Worm (Caenorhabditis elegans) whole organism, young adult: ENCODE data around the gene smc-6.

ENCODE experiments used
- B0336.3 ChIP-seq: fragments of 200-800 bp; sonication (Bioruptor generic); IDR thresholded peaks from 2 replicates; pipeline ENCODE4 v1.3.6; 2022; ENCODE audit warnings: missing genetic modification characterization, missing compliant biosample characterization
- C17E4.6 ChIP-seq: fragments of 200-800 bp; sonication (Bioruptor generic); IDR thresholded peaks from 2 replicates; pipeline ENCODE4 v1.3.6; 2022; ENCODE audit warnings: missing genetic modification reagents, missing genetic modification characterization, missing compliant biosample characterization
- F52B5.7 ChIP-seq: sonication (generic microtip); optimal IDR thresholded peaks from 2 replicates; lab custom pipeline; 2016; ENCODE audit warnings: mild to moderate bottlenecking, missing genetic modification characterization, missing compliant biosample characterization
- F57A8.1 ChIP-seq: fragments of 200-800 bp; sonication (Bioruptor generic); optimal IDR thresholded peaks from 2 replicates; lab custom pipeline; 2018; ENCODE audit warnings: mild to moderate bottlenecking, missing genetic modification characterization, moderate library complexity, missing compliant biosample characterization
- F57C9.4 ChIP-seq: sonication (generic microtip); optimal IDR thresholded peaks from 2 replicates; lab custom pipeline; 2017; ENCODE audit warnings: mild to moderate bottlenecking, missing genetic modification characterization, missing compliant biosample characterization
- K11D2.4 ChIP-seq: fragments of 200-800 bp; sonication (Bioruptor generic); IDR thresholded peaks from 2 replicates; pipeline ENCODE4 v1.3.6; 2022; ENCODE audit warnings: missing genetic modification reagents, missing genetic modification characterization, missing compliant biosample characterization
- T07F8.4 ChIP-seq: sonication (generic microtip); optimal IDR thresholded peaks from 2 replicates; lab custom pipeline; 2016; ENCODE audit warnings: mild to moderate bottlenecking, missing genetic modification characterization, moderate library complexity, missing compliant biosample characterization
- Y56A3A.18 ChIP-seq: fragments of 200-800 bp; sonication (Bioruptor generic); IDR thresholded peaks from 2 replicates; pipeline ENCODE4 v1.3.6; 2022; ENCODE audit warnings: missing genetic modification reagents, missing genetic modification characterization, missing compliant biosample characterization
- attf-5 ChIP-seq: fragments of 200-800 bp; sonication (Bioruptor generic); optimal IDR thresholded peaks from 2 replicates; lab custom pipeline; 2018; ENCODE audit warnings: mild to moderate bottlenecking, missing genetic modification characterization, missing compliant biosample characterization
- bed-1 ChIP-seq: fragments of 200-800 bp; sonication (Bioruptor generic); IDR thresholded peaks from 2 replicates; pipeline ENCODE4 v1.3.6; 2022; ENCODE audit warnings: missing genetic modification reagents, missing genetic modification characterization, missing compliant biosample characterization
- ccch-3 ChIP-seq: fragments of 200-800 bp; sonication (Bioruptor generic); optimal IDR thresholded peaks from 2 replicates; lab custom pipeline; 2018; ENCODE audit warnings: mild to moderate bottlenecking, missing genetic modification characterization, missing compliant biosample characterization
- ceh-91 ChIP-seq: fragments of 200-800 bp; sonication (Bioruptor generic); IDR thresholded peaks from 2 replicates; pipeline ENCODE4 v1.3.6; 2022; ENCODE audit warnings: missing genetic modification reagents, missing genetic modification characterization, missing compliant biosample characterization
- chd-7 ChIP-seq: sonication (generic microtip); optimal IDR thresholded peaks from 2 replicates; lab custom pipeline; 2016; ENCODE audit warnings: mild to moderate bottlenecking, missing genetic modification characterization, moderate library complexity, missing compliant biosample characterization
- dox-1 ChIP-seq: fragments of 200-800 bp; sonication (Bioruptor generic); IDR thresholded peaks from 2 replicates; pipeline ENCODE4 v1.3.6; 2022; ENCODE audit warnings: missing genetic modification reagents, missing genetic modification characterization, missing compliant biosample characterization
- efl-1 ChIP-seq: fragments of 150-350 bp; optimal IDR thresholded peaks from 2 replicates; lab custom pipeline; 2014; ENCODE audit warnings: missing biosample characterization, missing genetic modification reagents, missing genetic modification characterization
- egrh-3 ChIP-seq: fragments of 200-800 bp; sonication (Bioruptor generic); IDR thresholded peaks from 2 replicates; pipeline ENCODE4 v1.3.6; 2022; ENCODE audit warnings: missing genetic modification reagents, missing genetic modification characterization, missing compliant biosample characterization
- ekl-4 ChIP-seq: fragments of 200-800 bp; sonication (Bioruptor generic); IDR thresholded peaks from 2 replicates; pipeline ENCODE4 v1.3.6; 2022; ENCODE audit warnings: missing genetic modification reagents, missing genetic modification characterization, missing compliant biosample characterization
- fkh-3 ChIP-seq: sonication (generic microtip); optimal IDR thresholded peaks from 2 replicates; lab custom pipeline; 2016; ENCODE audit warnings: mild to moderate bottlenecking, missing genetic modification characterization, missing compliant biosample characterization
- hmg-1.2 ChIP-seq: fragments of 200-800 bp; sonication (Bioruptor generic); IDR thresholded peaks from 2 replicates; pipeline ENCODE4 v1.3.6; 2022; ENCODE audit warnings: missing genetic modification reagents, missing genetic modification characterization, missing compliant biosample characterization
- hrde-1 ChIP-seq: sonication (generic microtip); optimal IDR thresholded peaks from 2 replicates; lab custom pipeline; 2016; ENCODE audit warnings: missing genetic modification characterization, mild to moderate bottlenecking, missing compliant biosample characterization, moderate library complexity, missing genotype, missing genetic modification reagents, borderline replicate concordance
- lag-1 ChIP-seq: fragments of 200-800 bp; sonication (Bioruptor generic); IDR thresholded peaks from 2 replicates; pipeline ENCODE4 v1.3.6; 2022; ENCODE audit warnings: missing genetic modification reagents, missing genetic modification characterization, missing compliant biosample characterization
- lsl-1 ChIP-seq: fragments of 200-800 bp; sonication (Bioruptor generic); optimal IDR thresholded peaks from 2 replicates; lab custom pipeline; 2018; ENCODE audit warnings: mild to moderate bottlenecking, missing genetic modification characterization, moderate library complexity, missing compliant biosample characterization
- mel-28 ChIP-seq: sonication (generic microtip); optimal IDR thresholded peaks from 2 replicates; lab custom pipeline; 2016; ENCODE audit warnings: borderline replicate concordance, mild to moderate bottlenecking, missing genetic modification characterization, missing compliant biosample characterization
- mes-4 ChIP-seq: sonication (generic microtip); optimal IDR thresholded peaks from 2 replicates; lab custom pipeline; 2016; ENCODE audit warnings: missing genotype, missing genetic modification characterization, missing compliant biosample characterization
- nfyb-1 ChIP-seq: fragments of 200-800 bp; sonication (Bioruptor generic); IDR thresholded peaks from 2 replicates; pipeline ENCODE4 v1.3.6; 2022; ENCODE audit warnings: missing genetic modification reagents, missing genetic modification characterization, missing compliant biosample characterization
- nhr-27 ChIP-seq: fragments of 200-800 bp; sonication (Bioruptor generic); optimal IDR thresholded peaks from 2 replicates; lab custom pipeline; 2018; ENCODE audit warnings: mild to moderate bottlenecking, missing genetic modification characterization, moderate library complexity, missing compliant biosample characterization
- pbrm-1 ChIP-seq: fragments of 200-800 bp; sonication (Bioruptor generic); IDR thresholded peaks from 2 replicates; pipeline ENCODE4 v1.3.6; 2022; ENCODE audit warnings: missing genetic modification reagents, missing genetic modification characterization, missing compliant biosample characterization
- xnd-1 ChIP-seq: sonication (generic microtip); optimal IDR thresholded peaks from 2 replicates; lab custom pipeline; 2016; ENCODE audit warnings: missing genotype, missing genetic modification reagents, missing genetic modification characterization, missing compliant biosample characterization
- zfh-2 ChIP-seq: fragments of 200-800 bp; sonication (Bioruptor generic); conservative IDR thresholded peaks from 2 replicates; pipeline ENCODE4 v1.3.6; 2022; ENCODE audit warnings: missing genetic modification reagents, missing genetic modification characterization, missing compliant biosample characterization
- ztf-18 ChIP-seq: sonication (generic microtip); optimal IDR thresholded peaks from 2 replicates; lab custom pipeline; 2016; ENCODE audit warnings: missing genotype, mild to moderate bottlenecking, missing genetic modification characterization, missing compliant biosample characterization

smc-6 gene

ce11 chrII:11622605-11623004, 44.1 kb downstream of the smc-6 start:
- TF ChIP-seq nfyb-1 (GFP tag; lab: Robert Waterston, UW): no peak
- 0 out of 2 replicates have a peak, but pooled peaks have one; percentile 18 for TF ChIP-seq K11D2.4 (GFP tag; lab: Robert Waterston, UW)
- 0 out of 2 replicates have a peak, but pooled peaks have one; percentile 15 for TF ChIP-seq pbrm-1 (GFP tag; lab: Robert Waterston, UW)
- TF ChIP-seq bed-1 (GFP tag; lab: Robert Waterston, UW): no peak
- TF ChIP-seq egrh-3 (GFP tag; lab: Robert Waterston, UW): no peak
- TF ChIP-seq F57C9.4 (tag; lab: Kevin White, UChicago): no peak
- no peak for TF ChIP-seq mes-4

- TF ChIP-seq chd-7 (tag; lab: Kevin White, UChicago) (no peak), fkh-3 (tag; lab: Kevin White, UChicago) (no peak), egrh-3 (GFP tag; lab: Robert Waterston, UW) (no peak), ekl-4 (no peak), hrde-1 (tag; lab: Kevin White, UChicago) (no peak), F57A8.1 (GFP tag; lab: Kevin White, UChicago) (no peak), B0336.3 (no peak), nhr-27 (tag; lab: Kevin White, UChicago) (no peak), Y56A3A.18 (GFP tag; lab: Robert Waterston, UW) (no peak), zfh-2 (no peak), T07F8.4 (tag; lab: Kevin White, UChicago) (no peak), attf-5 (GFP tag; lab: Kevin White, UChicago) (no peak), K11D2.4 (GFP tag; lab: Robert Waterston, UW) (no peak), F57C9.4 (tag; lab: Kevin White, UChicago) (no peak)
Measured at ce11 chrII:11627904-11628303, 49.4 kb downstream of the smc-6 start.

DNA sequence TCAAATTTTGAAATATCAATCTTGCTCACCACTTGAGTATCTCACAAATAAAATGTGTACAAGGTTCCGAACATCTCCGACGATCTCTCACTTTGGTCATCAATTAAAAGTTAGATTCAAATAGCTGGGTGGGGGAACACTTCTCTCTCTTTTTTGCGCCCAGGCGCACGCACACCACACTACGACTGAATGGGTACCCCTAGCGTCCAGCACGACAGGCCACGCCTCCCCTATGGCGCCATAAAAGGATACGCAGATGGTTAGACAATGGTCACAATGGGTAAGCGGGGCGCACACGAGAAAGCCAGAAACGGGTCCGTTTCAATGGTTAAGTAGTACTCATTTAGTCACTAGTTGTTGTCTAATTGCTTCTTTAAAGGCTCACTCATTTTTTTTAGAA, 51.4 kb downstream of the smc-6 start:
- TF ChIP-seq ztf-18: no peak
- TF ChIP-seq ccch-3 (GFP tag; lab: Kevin White, UChicago): no peak
- no peak for TF ChIP-seq lag-1
- TF ChIP-seq efl-1 (GFP tag; lab: Kevin White, UChicago): no peak
- no peak for TF ChIP-seq hrde-1 (tag; lab: Kevin White, UChicago)
- TF ChIP-seq ceh-91 (GFP tag; lab: Robert Waterston, UW): no peak
- no peak for TF ChIP-seq dox-1 (GFP tag; lab: Robert Waterston, UW)
- no peak for TF ChIP-seq mel-28 (tag; lab: Kevin White, UChicago)
- no peak for TF ChIP-seq C17E4.6 (GFP tag; lab: Robert Waterston, UW)
- peak; percentile 44; the same call in 1 of the 2 replicates for TF ChIP-seq hmg-1.2 (GFP tag; lab: Robert Waterston, UW)
- TF ChIP-seq F52B5.7 (tag; lab: Kevin White, UChicago): no peak
- TF ChIP-seq nfyb-1 (GFP tag; lab: Robert Waterston, UW): 0 out of 2 replicates have a peak, but pooled peaks have one; percentile 19
- TF ChIP-seq lsl-1 (GFP tag; lab: Kevin White, UChicago): no peak
- TF ChIP-seq xnd-1 (tag; lab: Kevin White, UChicago): no peak
